Worm (Caenorhabditis elegans) whole organism, young adult: ENCODE measurements around the gene D1086.7.

Experiments used
- B0019.2 ChIP-seq: fragments of 200-800 bp; sonication (Bioruptor generic); conservative IDR thresholded peaks from 2 replicates; pipeline ENCODE4 v1.3.6; 2022; ENCODE audit warnings: missing genetic modification reagents, missing genetic modification characterization, missing compliant biosample characterization
- B0336.3 ChIP-seq: fragments of 200-800 bp; sonication (Bioruptor generic); IDR thresholded peaks from 2 replicates; pipeline ENCODE4 v1.3.6; 2022; ENCODE audit warnings: missing genetic modification characterization, missing compliant biosample characterization
- C17E4.6 ChIP-seq: fragments of 200-800 bp; sonication (Bioruptor generic); IDR thresholded peaks from 2 replicates; pipeline ENCODE4 v1.3.6; 2022; ENCODE audit warnings: missing genetic modification reagents, missing genetic modification characterization, missing compliant biosample characterization
- D2030.7 ChIP-seq: fragments of 200-800 bp; sonication (Bioruptor generic); IDR thresholded peaks from 2 replicates; pipeline ENCODE4 v1.3.6; 2022; ENCODE audit warnings: missing genetic modification reagents, missing genetic modification characterization, missing compliant biosample characterization
- F33H1.4 ChIP-seq: fragments of 200-800 bp; sonication (Bioruptor generic); IDR thresholded peaks from 2 replicates; pipeline ENCODE4 v1.3.6; 2022; ENCODE audit warnings: missing genetic modification reagents, missing genetic modification characterization, missing compliant biosample characterization
- T07F8.4 ChIP-seq: sonication (generic microtip); optimal IDR thresholded peaks from 2 replicates; lab custom pipeline; 2016; ENCODE audit warnings: mild to moderate bottlenecking, missing genetic modification characterization, moderate library complexity, missing compliant biosample characterization
- Y56A3A.18 ChIP-seq: fragments of 200-800 bp; sonication (Bioruptor generic); IDR thresholded peaks from 2 replicates; pipeline ENCODE4 v1.3.6; 2022; ENCODE audit warnings: missing genetic modification reagents, missing genetic modification characterization, missing compliant biosample characterization
- Y95B8A.8 ChIP-seq: fragments of 200-800 bp; sonication (Bioruptor generic); IDR thresholded peaks from 2 replicates; pipeline ENCODE4 v1.3.6; 2022; ENCODE audit warnings: missing genetic modification reagents, missing genetic modification characterization, missing compliant biosample characterization
- athp-1 ChIP-seq: sonication (generic microtip); optimal IDR thresholded peaks from 2 replicates; lab custom pipeline; 2017; ENCODE audit warnings: mild to moderate bottlenecking, missing genetic modification characterization, missing compliant biosample characterization
- attf-5 ChIP-seq: fragments of 200-800 bp; sonication (Bioruptor generic); optimal IDR thresholded peaks from 2 replicates; lab custom pipeline; 2018; ENCODE audit warnings: mild to moderate bottlenecking, missing genetic modification characterization, missing compliant biosample characterization
- cebp-1 ChIP-seq, 2 experiments: fragments of 200-800 bp in 1 of 2; sonication (Bioruptor generic) in 1 of 2; sonication (generic microtip) in 1 of 2; IDR thresholded peaks in 1 of 2; optimal IDR thresholded peaks in 1 of 2; 2 replicates each; pipeline versions ENCODE4 v1.3.6 to Lab custom; 2017 to 2022; ENCODE audit warnings: missing compliant biosample characterization in 2 of 2, missing genetic modification characterization in 2 of 2, mild to moderate bottlenecking in 1 of 2, missing genetic modification reagents in 1 of 2, moderate library complexity in 1 of 2
- ceh-100 ChIP-seq: fragments of 200-800 bp; sonication (Bioruptor generic); IDR thresholded peaks from 2 replicates; pipeline ENCODE4 v1.3.6; 2022; ENCODE audit warnings: missing genetic modification reagents, missing genetic modification characterization, missing compliant biosample characterization
- ceh-27 ChIP-seq: fragments of 200-800 bp; sonication (Bioruptor generic); optimal IDR thresholded peaks from 2 replicates; lab custom pipeline; 2018; ENCODE audit warnings: mild to moderate bottlenecking, missing genetic modification characterization, moderate library complexity, missing compliant biosample characterization
- die-1 ChIP-seq: sonication (generic microtip); optimal IDR thresholded peaks from 2 replicates; lab custom pipeline; 2016; ENCODE audit warnings: missing genotype, mild to moderate bottlenecking, missing genetic modification characterization, missing compliant biosample characterization
- dpff-1 ChIP-seq: sonication (generic microtip); optimal IDR thresholded peaks from 2 replicates; lab custom pipeline; 2017; ENCODE audit warnings: mild to moderate bottlenecking, missing genetic modification characterization, missing compliant biosample characterization
- egl-44 ChIP-seq: fragments of 200-800 bp; sonication (Bioruptor generic); IDR thresholded peaks from 2 replicates; pipeline ENCODE4 v1.3.6; 2022; ENCODE audit warnings: missing genetic modification reagents, missing genetic modification characterization, missing compliant biosample characterization
- ets-4 ChIP-seq: fragments of 200-800 bp; sonication (Bioruptor generic); optimal IDR thresholded peaks from 2 replicates; lab custom pipeline; 2018; ENCODE audit warnings: mild to moderate bottlenecking, missing genetic modification characterization, missing compliant biosample characterization
- hmg-20 ChIP-seq: fragments of 200-800 bp; sonication (Bioruptor generic); IDR thresholded peaks from 2 replicates; pipeline ENCODE4 v1.3.6; 2022; ENCODE audit warnings: missing genetic modification reagents, missing genetic modification characterization, missing compliant biosample characterization
- hrde-1 ChIP-seq: sonication (generic microtip); optimal IDR thresholded peaks from 2 replicates; lab custom pipeline; 2016; ENCODE audit warnings: missing genetic modification characterization, mild to moderate bottlenecking, missing compliant biosample characterization, moderate library complexity, missing genotype, missing genetic modification reagents, borderline replicate concordance
- lag-1 ChIP-seq: fragments of 200-800 bp; sonication (Bioruptor generic); IDR thresholded peaks from 2 replicates; pipeline ENCODE4 v1.3.6; 2022; ENCODE audit warnings: missing genetic modification reagents, missing genetic modification characterization, missing compliant biosample characterization
- let-526 ChIP-seq: fragments of 200-800 bp; sonication (Bioruptor generic); IDR thresholded peaks from 2 replicates; pipeline ENCODE4 v1.3.6; 2022; ENCODE audit warnings: missing genetic modification reagents, missing genetic modification characterization, missing compliant biosample characterization
- let-607 ChIP-seq, 2 experiments: fragments of 200-800 bp in 1 of 2; sonication (Bioruptor generic) in 1 of 2; sonication (generic microtip) in 1 of 2; optimal IDR thresholded peaks; 2 replicates each; lab custom pipeline; 2016 to 2018; ENCODE audit warnings: mild to moderate bottlenecking in 2 of 2, missing compliant biosample characterization in 2 of 2, missing genetic modification characterization in 2 of 2, moderate library complexity in 2 of 2, missing genotype in 1 of 2
- lin-40 ChIP-seq: sonication (generic microtip); optimal IDR thresholded peaks from 2 replicates; lab custom pipeline; 2016; ENCODE audit warnings: missing genetic modification characterization, mild to moderate bottlenecking, missing compliant biosample characterization, missing genotype, missing genetic modification reagents
- lin-54 ChIP-seq: fragments of 200-800 bp; sonication (Bioruptor generic); optimal IDR thresholded peaks from 2 replicates; lab custom pipeline; 2018; ENCODE audit warnings: mild to moderate bottlenecking, missing genetic modification characterization, missing compliant biosample characterization
- lsl-1 ChIP-seq: fragments of 200-800 bp; sonication (Bioruptor generic); optimal IDR thresholded peaks from 2 replicates; lab custom pipeline; 2018; ENCODE audit warnings: mild to moderate bottlenecking, missing genetic modification characterization, moderate library complexity, missing compliant biosample characterization
- madf-10 ChIP-seq: sonication (generic microtip); optimal IDR thresholded peaks from 2 replicates; lab custom pipeline; 2016; ENCODE audit warnings: mild to moderate bottlenecking, missing genetic modification characterization, missing compliant biosample characterization
- madf-3 ChIP-seq: fragments of 200-800 bp; sonication (Bioruptor generic); IDR thresholded peaks from 2 replicates; pipeline ENCODE4 v1.3.6; 2022; ENCODE audit warnings: missing genetic modification reagents, missing genetic modification characterization, missing compliant biosample characterization
- madf-6 ChIP-seq: fragments of 200-800 bp; sonication (Bioruptor generic); IDR thresholded peaks from 2 replicates; pipeline ENCODE4 v1.3.6; 2022; ENCODE audit warnings: missing genetic modification reagents, missing genetic modification characterization, missing compliant biosample characterization
- mcd-1 ChIP-seq: fragments of 200-800 bp; sonication (Bioruptor generic); IDR thresholded peaks from 2 replicates; pipeline ENCODE4 v1.3.6; 2022; ENCODE audit warnings: missing genetic modification reagents, missing genetic modification characterization, missing compliant biosample characterization
- mel-28 ChIP-seq: sonication (generic microtip); optimal IDR thresholded peaks from 2 replicates; lab custom pipeline; 2016; ENCODE audit warnings: borderline replicate concordance, mild to moderate bottlenecking, missing genetic modification characterization, missing compliant biosample characterization
- nfya-2 ChIP-seq: fragments of 200-800 bp; sonication (Bioruptor generic); IDR thresholded peaks from 2 replicates; pipeline ENCODE4 v1.3.6; 2022; ENCODE audit warnings: missing genetic modification reagents, missing genetic modification characterization, missing compliant biosample characterization
- nfyb-1 ChIP-seq: fragments of 200-800 bp; sonication (Bioruptor generic); IDR thresholded peaks from 2 replicates; pipeline ENCODE4 v1.3.6; 2022; ENCODE audit warnings: missing genetic modification reagents, missing genetic modification characterization, missing compliant biosample characterization
- nhr-179 ChIP-seq: sonication (generic microtip); optimal IDR thresholded peaks from 2 replicates; lab custom pipeline; 2016; ENCODE audit warnings: mild to moderate bottlenecking, missing genetic modification characterization, missing compliant biosample characterization
- nhr-27 ChIP-seq: fragments of 200-800 bp; sonication (Bioruptor generic); optimal IDR thresholded peaks from 2 replicates; lab custom pipeline; 2018; ENCODE audit warnings: mild to moderate bottlenecking, missing genetic modification characterization, moderate library complexity, missing compliant biosample characterization
- pha-4 ChIP-seq: fragments of 150-350 bp; sonication (generic microtip); optimal IDR thresholded peaks from 2 replicates; lab custom pipeline; 2014; ENCODE audit warnings: missing biosample characterization, missing genetic modification reagents, missing genetic modification characterization
- rcor-1 ChIP-seq: fragments of 200-800 bp; sonication (Bioruptor generic); IDR thresholded peaks from 2 replicates; pipeline ENCODE4 v1.3.6; 2022; ENCODE audit warnings: missing genetic modification reagents, missing genetic modification characterization, missing compliant biosample characterization
- rec-8 ChIP-seq, 2 experiments: sonication (generic microtip); optimal IDR thresholded peaks; 2 replicates each; lab custom pipeline; 2016; ENCODE audit warnings: mild to moderate bottlenecking in 2 of 2, missing genetic modification characterization in 2 of 2, missing genetic modification reagents in 2 of 2, missing genotype in 2 of 2, missing biosample characterization in 1 of 2, missing compliant biosample characterization in 1 of 2, moderate library complexity in 1 of 2
- repo-1 ChIP-seq: sonication (generic microtip); optimal IDR thresholded peaks from 2 replicates; lab custom pipeline; 2017; ENCODE audit warnings: mild to moderate bottlenecking, missing genetic modification characterization, missing compliant biosample characterization
- rpc-1 ChIP-seq, 2 experiments: fragments of 150-350 bp in 1 of 2; sonication (generic microtip) in 1 of 2; optimal IDR thresholded peaks; 2 replicates each; lab custom pipeline; 2014 to 2018; ENCODE audit warnings: missing biosample characterization in 1 of 2, missing genetic modification characterization in 1 of 2, missing genetic modification reagents in 1 of 2, missing genotype in 1 of 2
- sea-2 ChIP-seq: fragments of 200-800 bp; sonication (Bioruptor generic); IDR thresholded peaks from 2 replicates; pipeline ENCODE4 v1.3.6; 2022; ENCODE audit warnings: missing genetic modification characterization, missing compliant biosample characterization
- tbp1 ChIP-seq: fragments of 200-800 bp; sonication (Bioruptor generic); optimal IDR thresholded peaks from 2 replicates; lab custom pipeline; 2018; ENCODE audit warnings: mild to moderate bottlenecking, missing genetic modification characterization, missing compliant biosample characterization
- unc-130 ChIP-seq: sonication (generic microtip); optimal IDR thresholded peaks from 2 replicates; lab custom pipeline; 2016; ENCODE audit warnings: missing genetic modification reagents, missing genetic modification characterization, missing compliant biosample characterization
- ztf-22 ChIP-seq: fragments of 200-800 bp; sonication (Bioruptor generic); optimal IDR thresholded peaks from 2 replicates; lab custom pipeline; 2018; ENCODE audit warnings: mild to moderate bottlenecking, missing genetic modification characterization, moderate library complexity, missing compliant biosample characterization
- ztf-25 ChIP-seq: fragments of 200-800 bp; sonication (Bioruptor generic); IDR thresholded peaks from 2 replicates; pipeline ENCODE4 v1.3.6; 2022; ENCODE audit warnings: missing genetic modification reagents, missing genetic modification characterization, missing compliant biosample characterization
- ztf-28 ChIP-seq: fragments of 200-800 bp; sonication (Bioruptor generic); IDR thresholded peaks from 2 replicates; pipeline ENCODE4 v1.3.6; 2022; ENCODE audit warnings: missing genetic modification reagents, missing genetic modification characterization, missing compliant biosample characterization
- ztf-3 ChIP-seq: fragments of 200-800 bp; sonication (Bioruptor generic); optimal IDR thresholded peaks from 2 replicates; lab custom pipeline; 2018; ENCODE audit warnings: mild to moderate bottlenecking, missing genetic modification characterization, missing compliant biosample characterization
- ztf-6 ChIP-seq: fragments of 200-800 bp; sonication (Bioruptor generic); IDR thresholded peaks from 2 replicates; pipeline ENCODE4 v1.3.6; 2022; ENCODE audit warnings: missing genetic modification reagents, missing genetic modification characterization, missing compliant biosample characterization

D1086.7 gene

DNA sequence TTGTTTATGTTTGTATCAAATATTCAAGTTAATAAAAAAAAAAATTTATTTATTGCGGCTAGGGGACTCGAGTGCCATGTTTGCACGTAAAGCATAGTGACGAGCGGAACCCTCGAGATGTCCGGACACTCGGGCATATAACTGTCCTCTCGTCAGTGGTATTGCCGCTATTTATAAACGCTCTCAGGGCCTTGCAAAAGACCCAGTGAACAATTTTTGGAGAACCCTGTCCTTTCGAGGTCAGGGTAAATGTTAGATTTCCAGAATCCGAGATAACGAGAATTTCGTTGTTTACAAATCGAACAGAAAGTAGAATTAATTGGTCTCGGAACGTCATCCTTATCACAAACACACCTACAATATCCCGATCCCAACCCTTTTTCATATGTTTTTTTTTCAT lies 8.3 kb downstream of the D1086.7 start, which contains the start of gene D1086.3 (continued):
- TF ChIP-seq unc-130 (GFP tag; lab: Kevin White, UChicago) (peak; percentile 59), athp-1 (tag; lab: Kevin White, UChicago) (no peak), pha-4 (tag; lab: Kevin White, UChicago) (no peak), D2030.7 (peak; percentile 84), sea-2 (GFP tag; lab: Robert Waterston, UW) (no peak), tbp1 (GFP tag; lab: Kevin White, UChicago) (peak; percentile 80), attf-5 (GFP tag; lab: Kevin White, UChicago) (no peak), Y56A3A.18 (GFP tag; lab: Robert Waterston, UW) (no peak), hmg-20 (peak; percentile 52; the same call in 1 of the 2 replicates), let-526 (GFP tag; lab: Robert Waterston, UW) (no peak), nfyb-1 (GFP tag; lab: Robert Waterston, UW) (peak; percentile 78), cebp-1 (GFP tag; IDR thresholded peaks at IDR 0.05; lab: Robert Waterston, UW) (no peak), cebp-1 (tag; optimal IDR thresholded peaks at IDR 0.05; lab: Kevin White, UChicago) (no peak), B0336.3 (GFP tag; lab: Robert Waterston, UW) (peak; percentile 73), ztf-22 (GFP tag; lab: Kevin White, UChicago) (no peak), C17E4.6 (peak; percentile 58; the same call in 1 of the 2 replicates), madf-10 (tag; lab: Kevin White, UChicago) (no peak), die-1 (tag; lab: Kevin White, UChicago) (no peak), ztf-25 (0 out of 2 replicates have a peak, but pooled peaks have one; percentile 58), rec-8 (tag; optimal IDR thresholded peaks at IDR 0.05; lab: Kevin White, UChicago) (peak; percentile 16 to 38), nhr-179 (tag; lab: Kevin White, UChicago) (no peak), nhr-27 (tag; lab: Kevin White, UChicago) (no peak), madf-6 (GFP tag; lab: Robert Waterston, UW) (peak; percentile 88), F33H1.4 (GFP tag; lab: Robert Waterston, UW) (peak; percentile 69), ceh-27 (GFP tag; lab: Kevin White, UChicago) (peak; percentile 5), mel-28 (no peak), Y95B8A.8 (GFP tag; lab: Robert Waterston, UW) (0 out of 2 replicates have a peak, but pooled peaks have one; percentile 32), ceh-100 (GFP tag; lab: Robert Waterston, UW) (peak; percentile 67), nfya-2 (GFP tag; lab: Robert Waterston, UW) (no peak), lag-1 (GFP tag; lab: Robert Waterston, UW) (no peak), ztf-6 (no peak), mcd-1 (GFP tag; lab: Robert Waterston, UW) (peak; percentile 67), lsl-1 (GFP tag; lab: Kevin White, UChicago) (peak; percentile 73), ztf-3 (no peak), dpff-1 (tag; lab: Kevin White, UChicago) (no peak), rpc-1 (optimal IDR thresholded peaks at IDR 0.05; lab: Kevin White, UChicago) (no peak), rpc-1 (tag; optimal IDR thresholded peaks at IDR 0.05; lab: Kevin White, UChicago) (no peak), let-607 (tag; optimal IDR thresholded peaks at IDR 0.05; lab: Kevin White, UChicago) (no peak), lin-54 (GFP tag; lab: Kevin White, UChicago) (peak; percentile 63), egl-44 (GFP tag; lab: Robert Waterston, UW) (0 out of 2 replicates have a peak, but pooled peaks have one; percentile 11), B0019.2 (GFP tag; lab: Robert Waterston, UW) (no peak), hrde-1 (tag; lab: Kevin White, UChicago) (peak; percentile 27), ztf-28 (no peak), rcor-1 (GFP tag; lab: Robert Waterston, UW) (peak; percentile 62), madf-3 (GFP tag; lab: Robert Waterston, UW) (no peak; the same call in 1 of the 2 replicates), repo-1 (peak; percentile 52), lin-40 (tag; lab: Kevin White, UChicago) (no peak), ets-4 (GFP tag; lab: Kevin White, UChicago) (no peak), T07F8.4 (tag; lab: Kevin White, UChicago) (no peak)
